Worm (Caenorhabditis elegans): Measurements from ENCODE around the gene Y71H2B.4.
A peak's percentile ranks its signal among the peaks of the same experiment; 100 is the strongest.

The Y71H2B.4 gene

ce11 chrIII:2618663-2619062 is at the start of gene Y71H2B.4:
Gene Y71H2B.4 (plus strand): TSS chrIII:2618963.
- TF ChIP-seq hlh-30 (tag; optimal IDR thresholded peaks at IDR 0.05; ENCODE audit: insufficient read depth), result no peak
- no peak for TF ChIP-seq ctbp-1 (GFP tag; IDR thresholded peaks at IDR 0.05)
- no peak for TF ChIP-seq ceh-44 (GFP tag; IDR thresholded peaks at IDR 0.05)
- no peak for TF ChIP-seq F44E2.7 (GFP tag; IDR thresholded peaks at IDR 0.05)
- no peak for TF ChIP-seq hlh-11 (tag; optimal IDR thresholded peaks at IDR 0.05)
- TF ChIP-seq zfp-2 (tag; optimal IDR thresholded peaks at IDR 0.05), result no peak
- TF ChIP-seq fos-1 (tag; optimal IDR thresholded peaks at IDR 0.05), result no peak
- no peak for TF ChIP-seq F49E8.2 (tag; optimal IDR thresholded peaks at IDR 0.05; ENCODE audit: borderline replicate concordance)
- no peak for TF ChIP-seq lin-13 (GFP tag; optimal IDR thresholded peaks at IDR 0.05)
- no peak for TF ChIP-seq saeg-2 (GFP tag; IDR thresholded peaks at IDR 0.05)
- no peak for TF ChIP-seq nhr-102 (tag; optimal IDR thresholded peaks at IDR 0.05)
- no peak for TF ChIP-seq unc-39 (tag; optimal IDR thresholded peaks at IDR 0.05)

- no peak for TF ChIP-seq aha-1 (tag)
- no peak for TF ChIP-seq php-3 (GFP tag; IDR thresholded peaks at IDR 0.05)
- no peak for TF ChIP-seq F44E2.7 (GFP tag; IDR thresholded peaks at IDR 0.05)
- no peak for TF ChIP-seq lir-3 (tag; optimal IDR thresholded peaks at IDR 0.05)
- no peak for TF ChIP-seq unc-62 (GFP tag; optimal IDR thresholded peaks at IDR 0.05 in 1 of 2)
- TF ChIP-seq unc-62 (tag; optimal IDR thresholded peaks at IDR 0.05), result no peak
- TF ChIP-seq fos-1 (tag; optimal IDR thresholded peaks at IDR 0.05), result no peak
- TF ChIP-seq saeg-2 (GFP tag; IDR thresholded peaks at IDR 0.05), result no peak
- no peak for TF ChIP-seq T26A8.4 (GFP tag; IDR thresholded peaks at IDR 0.05)
Observed at ce11 chrIII:2571447-2571846, 47.3 kb upstream of the Y71H2B.4 start, which contains the start of gene Y54F10AR.2. Gene Y54F10AR.2 (minus strand): TSS chrIII:2571547.

- TF ChIP-seq T26A8.4 (GFP tag; IDR thresholded peaks at IDR 0.05) (no peak), madf-5 (GFP tag; IDR thresholded peaks at IDR 0.05) (no peak), nhr-102 (tag; optimal IDR thresholded peaks at IDR 0.05) (no peak), R02D3.7 (tag; optimal IDR thresholded peaks at IDR 0.05) (no peak), zfp-3 (GFP tag; conservative IDR thresholded peaks at IDR 0.05) (no peak), fkh-10 (GFP tag; optimal IDR thresholded peaks at IDR 0.05) (no peak)
Observed at ce11 chrIII:2572421-2572820, 46.3 kb upstream of the Y71H2B.4 start.

- TF ChIP-seq egl-27 (tag; optimal IDR thresholded peaks at IDR 0.05) (no peak), ces-1 (GFP tag; optimal IDR thresholded peaks at IDR 0.05) (no peak), lir-3 (tag; optimal IDR thresholded peaks at IDR 0.05) (no peak), D1046.2 (GFP tag; IDR thresholded peaks at IDR 0.05) (no peak), pha-4 (GFP tag; IDR thresholded peaks at IDR 0.05) (no peak), pha-4 (tag; optimal IDR thresholded peaks at IDR 0.05) (no peak), ceh-82 (tag; optimal IDR thresholded peaks at IDR 0.05) (no peak), Y5F2A.4 (GFP tag; optimal IDR thresholded peaks at IDR 0.05) (no peak), set-16 (GFP tag; IDR thresholded peaks at IDR 0.05) (no peak), lin-13 (GFP tag; optimal IDR thresholded peaks at IDR 0.05) (no peak), snpc-4 (tag; optimal IDR thresholded peaks at IDR 0.05) (no peak), attf-4 (tag; optimal IDR thresholded peaks at IDR 0.05) (no peak), hlh-30 (tag; optimal IDR thresholded peaks at IDR 0.05; ENCODE audit: insufficient read depth) (no peak)
Observed at ce11 chrIII:2575635-2576164, 43.1 kb upstream of the Y71H2B.4 start, which contains the start of gene Y54F10AR.1. Gene Y54F10AR.1 (minus strand): TSS chrIII:2575685.

- TF ChIP-seq ama-1 (optimal IDR thresholded peaks at IDR 0.05), result no peak
- TF ChIP-seq nhr-76 (tag; optimal IDR thresholded peaks at IDR 0.05), result no peak
- no peak for TF ChIP-seq php-3 (GFP tag; IDR thresholded peaks at IDR 0.05)
- TF ChIP-seq zfp-2 (tag; optimal IDR thresholded peaks at IDR 0.05), result no peak
- no peak for TF ChIP-seq set-16 (GFP tag; IDR thresholded peaks at IDR 0.05)
- peak; percentile 56 for TF ChIP-seq dpl-1 (GFP tag; optimal IDR thresholded peaks at IDR 0.05)
- TF ChIP-seq ctbp-1 (GFP tag; IDR thresholded peaks at IDR 0.05), result peak; percentile 30; the same call in 1 of the 2 replicates
- no peak for TF ChIP-seq F10B5.3 (tag; optimal IDR thresholded peaks at IDR 0.05)
- TF ChIP-seq R02D3.7 (tag; optimal IDR thresholded peaks at IDR 0.05), result no peak
- no peak for TF ChIP-seq unc-130 (GFP tag; optimal IDR thresholded peaks at IDR 0.05)
- TF ChIP-seq lir-3 (tag; optimal IDR thresholded peaks at IDR 0.05), result no peak
- TF ChIP-seq nhr-111 (GFP tag; optimal IDR thresholded peaks at IDR 0.05), result no peak
- no peak for TF ChIP-seq arid-1 (GFP tag; conservative IDR thresholded peaks at IDR 0.05)
- peak; percentile 52 for TF ChIP-seq nhr-28 (tag; optimal IDR thresholded peaks at IDR 0.05)
- TF ChIP-seq nhr-41 (GFP tag; IDR thresholded peaks at IDR 0.05), result no peak
- TF ChIP-seq nhr-102 (tag; optimal IDR thresholded peaks at IDR 0.05), result no peak
- TF ChIP-seq ceh-28 (tag; optimal IDR thresholded peaks at IDR 0.05), result peak; percentile 67
- TF ChIP-seq F44E2.7 (GFP tag; IDR thresholded peaks at IDR 0.05), result no peak
Observed at ce11 chrIII:2576360-2577259, 42.2 kb upstream of the Y71H2B.4 start.

All from whole organism, L4 larva.